Fruit fly (Drosophila melanogaster): ENCODE results near the gene Ald1.
A peak's percentile ranks its signal among the peaks of the same experiment; 100 is the strongest.

Gene Ald1

dm6 chr3R:26228026-26228635 lies 33.3 kb downstream of the Ald1 start (continued):
- TF ChIP-seq CG6272 (GFP tag; IDR thresholded peaks at IDR 0.05): no peak
- peak; percentile 89 for TF ChIP-seq Camta (GFP tag; optimal IDR thresholded peaks at IDR 0.05)
- peak; percentile 68 for TF ChIP-seq E2f2 (GFP tag; IDR thresholded peaks at IDR 0.05)
- TF ChIP-seq pnt (GFP tag; optimal IDR thresholded peaks at IDR 0.05): peak; percentile 84
- TF ChIP-seq insv (GFP tag; optimal IDR thresholded peaks at IDR 0.05): peak; percentile 30 to 69
- TF ChIP-seq CG10321 (GFP tag; IDR thresholded peaks at IDR 0.05): peak; percentile 51; the same call in 1 of the 2 replicates
- TF ChIP-seq CG3281 (GFP tag; optimal IDR thresholded peaks at IDR 0.05): peak; percentile 82
- TF ChIP-seq crol (GFP tag; IDR thresholded peaks at IDR 0.05): 0 out of 2 replicates have a peak, but pooled peaks have one; percentile 34
- TF ChIP-seq her (GFP tag; optimal IDR thresholded peaks at IDR 0.05): peak; percentile 86
- peak; percentile 85 for TF ChIP-seq CG11456 (GFP tag; IDR thresholded peaks at IDR 0.05)
- TF ChIP-seq Usf (GFP tag; optimal IDR thresholded peaks at IDR 0.05): peak; percentile 50
- TF ChIP-seq CG9876 (GFP tag; optimal IDR thresholded peaks at IDR 0.05): peak; percentile 85
- no peak for TF ChIP-seq BEAF-32 (GFP tag; optimal IDR thresholded peaks at IDR 0.05)
- peak; percentile 87 for TF ChIP-seq CG9727 (GFP tag; optimal IDR thresholded peaks at IDR 0.05)
- TF ChIP-seq Fer2 (tag; optimal IDR thresholded peaks at IDR 0.05): peak; percentile 85
- peak; percentile 31; the same call in 1 of the 3 replicates for TF ChIP-seq CG11560 (tag; IDR thresholded peaks at IDR 0.05)
- peak; percentile 67 for TF ChIP-seq sens-2 (GFP tag; IDR thresholded peaks at IDR 0.05)
- peak; percentile 74; the same call in 1 of the 2 replicates for TF ChIP-seq CkIIα-i1 (GFP tag; IDR thresholded peaks at IDR 0.05)
- peak; percentile 62 for TF ChIP-seq dmrt11E (tag; optimal IDR thresholded peaks at IDR 0.05)
- TF ChIP-seq CG32767 (GFP tag; IDR thresholded peaks at IDR 0.05): peak; percentile 69
- TF ChIP-seq Gug (GFP tag; IDR thresholded peaks at IDR 0.05): no peak; the same call in 3 of the 4 replicates
- no peak for TF ChIP-seq CG7963 (GFP tag; IDR thresholded peaks at IDR 0.05; ENCODE audit: partially characterized antibody)
- peak; percentile 75; the same call in 2 of the 3 replicates for TF ChIP-seq so (GFP tag; IDR thresholded peaks at IDR 0.05)
- TF ChIP-seq Bgb (GFP tag; IDR thresholded peaks at IDR 0.05; ENCODE audit: partially characterized antibody): no peak
- TF ChIP-seq Scr (GFP tag; IDR thresholded peaks at IDR 0.05; ENCODE audit: partially characterized antibody): no peak
- TF ChIP-seq ato (GFP tag; IDR thresholded peaks at IDR 0.05; ENCODE audit: partially characterized antibody): no peak
- TF ChIP-seq Awh (GFP tag; IDR thresholded peaks at IDR 0.05): peak; percentile 96
- peak; percentile 95 for TF ChIP-seq grn (GFP tag; optimal IDR thresholded peaks at IDR 0.05)
- peak; percentile 56 for TF ChIP-seq jing (GFP tag; optimal IDR thresholded peaks at IDR 0.05)
- TF ChIP-seq ase (GFP tag; IDR thresholded peaks at IDR 0.05): peak; percentile 29; the same call in 1 of the 3 replicates
- TF ChIP-seq luna (GFP tag; optimal IDR thresholded peaks at IDR 0.05): peak; percentile 29
- TF ChIP-seq kni (GFP tag; optimal IDR thresholded peaks at IDR 0.05): peak; percentile 96
- TF ChIP-seq Side (GFP tag; optimal IDR thresholded peaks at IDR 0.05): peak; percentile 91
- TF ChIP-seq CG2875 (GFP tag; optimal IDR thresholded peaks at IDR 0.05): peak; percentile 94
- peak; percentile 90 for TF ChIP-seq CG16779 (GFP tag; IDR thresholded peaks at IDR 0.05)
- TF ChIP-seq Lhr (GFP tag; optimal IDR thresholded peaks at IDR 0.05): peak; percentile 84
- TF ChIP-seq gem (tag; optimal IDR thresholded peaks at IDR 0.05): peak; percentile 78
- peak; percentile 84 for TF ChIP-seq CG5180 (GFP tag; optimal IDR thresholded peaks at IDR 0.05)
- TF ChIP-seq CG17568 (GFP tag; optimal IDR thresholded peaks at IDR 0.05): peak; percentile 73
- no peak for TF ChIP-seq amos (GFP tag; IDR thresholded peaks at IDR 0.05; ENCODE audit: partially characterized antibody)
- TF ChIP-seq Myb (GFP tag; optimal IDR thresholded peaks at IDR 0.05): peak; percentile 45
- TF ChIP-seq E2f1 (GFP tag; IDR thresholded peaks at IDR 0.05): peak; percentile 76; the same call in 1 of the 2 replicates
- TF ChIP-seq CG6683 (GFP tag; optimal IDR thresholded peaks at IDR 0.05): peak; percentile 83
- TF ChIP-seq run (tag; optimal IDR thresholded peaks at IDR 0.05): peak; percentile 64
- peak; percentile 55 for TF ChIP-seq CG13775 (GFP tag; optimal IDR thresholded peaks at IDR 0.05)
- peak; percentile 55 for TF ChIP-seq CG31224 (GFP tag; IDR thresholded peaks at IDR 0.05)
- peak; percentile 49 for TF ChIP-seq CG13624 (GFP tag; optimal IDR thresholded peaks at IDR 0.05)
- no peak for TF ChIP-seq prd (optimal IDR thresholded peaks at IDR 0.05)
- peak; percentile 53; the same call in 2 of the 3 replicates for TF ChIP-seq prd (GFP tag; IDR thresholded peaks at IDR 0.05)
